Worm (Caenorhabditis elegans) whole organism, mixed stage, embryonic: ENCODE results near the gene glo-1.

Experiments
- cnd-1 ChIP-seq: fragments of 200-800 bp; sonication (Bioruptor generic); optimal IDR thresholded peaks from 2 replicates; lab custom pipeline; 2018; ENCODE audit warnings: mild to moderate bottlenecking, missing genetic modification characterization, missing compliant biosample characterization
- pha-4 ChIP-seq: fragments of 150-350 bp; optimal IDR thresholded peaks from 2 replicates; lab custom pipeline; 2018; ENCODE audit warnings: missing biosample characterization, missing genetic modification reagents, missing genetic modification characterization
- unc-39 ChIP-seq: fragments of 150-350 bp; optimal IDR thresholded peaks from 2 replicates; lab custom pipeline; 2014; ENCODE audit warnings: missing biosample characterization, missing genetic modification characterization

DNA sequence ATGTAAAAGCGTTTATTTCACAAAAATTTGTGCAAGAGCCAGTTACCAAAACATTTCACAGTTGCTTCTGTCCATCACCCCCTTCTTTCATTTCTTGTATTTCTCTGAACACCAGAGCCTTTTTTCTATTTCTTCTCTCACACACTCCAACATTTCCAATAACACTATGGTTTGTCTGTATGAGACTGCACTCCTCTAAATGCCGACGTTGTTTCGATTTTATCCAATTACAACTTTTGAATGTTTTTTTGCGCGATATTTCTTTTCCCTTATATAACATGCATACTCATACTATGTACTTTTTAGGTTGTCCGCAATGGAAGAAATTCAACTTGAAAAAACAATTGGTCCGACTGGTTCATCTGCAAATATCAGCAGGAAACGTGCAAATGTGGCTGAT is 23.8 kb upstream of the glo-1 start, which contains the start of gene F21G4.5:
- TF ChIP-seq pha-4 (tag; lab: Kevin White, UChicago) = no peak
- no peak for TF ChIP-seq unc-39 (tag; lab: Kevin White, UChicago)
- TF ChIP-seq cnd-1 = no peak
